Worm (Caenorhabditis elegans) whole organism, L4 larva: Measurements from ENCODE around the gene gcy-29.

Experiments
- Y75B8A.6 ChIP-seq: fragments of 200-800 bp; sonication (Bioruptor generic); IDR thresholded peaks from 2 replicates; pipeline ENCODE4 v1.3.6; 2022; ENCODE audit warnings: missing genetic modification reagents, missing genetic modification characterization, missing compliant biosample characterization
- ZK546.5 ChIP-seq, 2 experiments: sonication (generic microtip); optimal IDR thresholded peaks; 2 replicates each; lab custom pipeline; 2017; ENCODE audit warnings: missing biosample characterization in 2 of 2, missing genetic modification characterization in 2 of 2
- ceh-82 ChIP-seq: sonication (generic microtip); optimal IDR thresholded peaks from 2 replicates; lab custom pipeline; 2017; ENCODE audit warnings: missing biosample characterization, missing genetic modification characterization
- fos-1 ChIP-seq: fragments of 150-350 bp; optimal IDR thresholded peaks from 2 replicates; lab custom pipeline; 2014; ENCODE audit warnings: missing biosample characterization, missing genetic modification characterization
- lin-38 ChIP-seq: fragments of 200-800 bp; sonication (Bioruptor generic); IDR thresholded peaks from 2 replicates; pipeline ENCODE4 v1.3.6; 2022; ENCODE audit warnings: missing genetic modification reagents, missing genetic modification characterization, missing compliant biosample characterization
- mxl-2 ChIP-seq: fragments of 200-800 bp; sonication (Bioruptor generic); conservative IDR thresholded peaks from 2 replicates; pipeline ENCODE4 v1.3.6; 2022; ENCODE audit warnings: missing genetic modification reagents, missing genetic modification characterization, missing compliant biosample characterization
- nhr-102 ChIP-seq: sonication (generic microtip); optimal IDR thresholded peaks from 2 replicates; lab custom pipeline; 2016; ENCODE audit warnings: mild to moderate bottlenecking, missing genetic modification characterization, moderate library complexity, missing compliant biosample characterization
- nhr-111 ChIP-seq: fragments of 200-800 bp; sonication (Bioruptor generic); optimal IDR thresholded peaks from 2 replicates; lab custom pipeline; 2018; ENCODE audit warnings: mild to moderate bottlenecking, missing genetic modification characterization, missing compliant biosample characterization
- sdz-12 ChIP-seq: fragments of 200-800 bp; sonication (Bioruptor generic); optimal IDR thresholded peaks from 2 replicates; lab custom pipeline; 2018; ENCODE audit warnings: mild to moderate bottlenecking, missing genetic modification characterization, missing compliant biosample characterization
- skn-1 ChIP-seq: fragments of 150-350 bp; optimal IDR thresholded peaks from 2 replicates; lab custom pipeline; 2014; ENCODE audit warnings: missing biosample characterization, missing genetic modification characterization
- spr-3 ChIP-seq: fragments of 200-800 bp; sonication (Bioruptor generic); optimal IDR thresholded peaks from 2 replicates; lab custom pipeline; 2018; ENCODE audit warnings: mild to moderate bottlenecking, missing genetic modification characterization, missing compliant biosample characterization
- unc-39 ChIP-seq: sonication (generic microtip); optimal IDR thresholded peaks from 2 replicates; lab custom pipeline; 2017; ENCODE audit warnings: missing biosample characterization, missing genetic modification characterization

DNA sequence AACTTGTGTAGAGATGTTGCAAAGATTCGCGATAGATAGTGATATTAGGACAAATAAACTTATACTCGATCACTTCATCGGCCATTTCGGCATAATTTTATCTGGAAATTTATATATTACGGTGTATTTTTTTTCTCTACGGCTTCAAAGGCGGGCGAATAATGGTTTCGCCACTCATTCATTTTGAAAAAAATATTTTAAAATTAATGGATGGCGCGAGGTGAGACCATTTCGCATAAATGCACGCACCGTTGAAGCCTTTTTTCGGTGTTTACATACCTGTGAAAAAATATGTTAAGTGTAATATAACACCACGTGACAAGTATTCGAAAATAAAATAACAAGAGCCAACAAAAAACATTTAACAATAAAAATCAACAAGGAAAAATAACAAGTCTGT is 26.6 kb downstream of the gcy-29 start, which contains the start of gene btb-19:
- TF ChIP-seq ceh-82 (tag; lab: Kevin White, UChicago) (no peak), mxl-2 (GFP tag; lab: Robert Waterston, UW) (no peak), nhr-102 (no peak), Y75B8A.6 (no peak), sdz-12 (no peak), fos-1 (tag; lab: Kevin White, UChicago) (no peak), lin-38 (GFP tag; lab: Robert Waterston, UW) (no peak), ZK546.5 (tag; optimal IDR thresholded peaks at IDR 0.05; lab: Kevin White, UChicago) (no peak), skn-1 (tag; lab: Kevin White, UChicago) (no peak), unc-39 (tag; lab: Kevin White, UChicago) (no peak), nhr-111 (no peak), spr-3 (GFP tag; lab: Kevin White, UChicago) (no peak)
